Worm (Caenorhabditis elegans) whole organism, midembryonic: ENCODE results near the gene C25G4.7.

Source experiments
- flt-1 ChIP-seq: fragments of 200-800 bp; sonication (Bioruptor generic); IDR thresholded peaks from 2 replicates; pipeline ENCODE4 v1.3.6; 2022; ENCODE audit warnings: missing genetic modification characterization, missing compliant biosample characterization
- ref-1 ChIP-seq: fragments of 200-800 bp; sonication (Bioruptor generic); conservative IDR thresholded peaks from 2 replicates; pipeline ENCODE4 v1.3.6; 2022; ENCODE audit warnings: missing genetic modification reagents, missing genetic modification characterization, missing compliant biosample characterization
- ztf-23 ChIP-seq: fragments of 200-800 bp; sonication (Bioruptor generic); IDR thresholded peaks from 2 replicates; pipeline ENCODE4 v1.3.6; 2022; ENCODE audit warnings: missing genetic modification reagents, missing genetic modification characterization, missing compliant biosample characterization

DNA sequence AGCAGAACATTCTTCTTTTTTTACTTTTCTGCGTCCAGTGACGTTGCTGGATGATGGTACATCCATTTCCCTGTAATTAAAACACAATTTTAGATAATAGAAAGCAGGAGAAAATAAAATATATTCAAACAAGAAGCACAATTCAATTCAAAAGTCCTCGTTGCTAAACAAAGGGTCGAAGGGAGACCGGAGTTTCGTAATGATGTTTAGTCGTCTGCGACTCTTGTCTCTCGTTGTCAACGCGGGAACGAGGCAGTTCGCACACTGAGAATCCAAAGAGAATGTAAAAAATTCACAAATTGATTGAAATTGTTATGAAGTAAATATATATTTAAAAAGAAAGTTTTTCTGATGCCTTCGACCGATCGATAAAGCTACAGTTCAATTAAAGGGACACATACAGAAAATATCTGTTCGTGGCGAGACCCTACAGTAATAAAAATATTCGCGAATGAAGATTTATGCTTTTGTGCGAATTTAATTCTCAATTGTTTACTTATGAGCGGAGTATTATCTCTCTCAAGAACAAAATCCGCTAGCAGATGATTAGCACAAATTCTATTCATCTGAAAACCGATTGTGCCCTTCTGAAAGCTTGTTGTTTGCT is 5.4 kb upstream of the C25G4.7 start, which contains the start of gene dpy-26:
- TF ChIP-seq ztf-23 = no peak
- no peak for TF ChIP-seq flt-1 (GFP tag; lab: Robert Waterston, UW)
- TF ChIP-seq ref-1 = no peak
